Fruit fly (Drosophila melanogaster) whole organism, adult: ENCODE results near the gene Rpt5.

ENCODE experiments used
- CG11617 ChIP-seq: fragments of 200-800 bp; sonication (Bioruptor generic); optimal IDR thresholded peaks from 2 replicates; lab custom pipeline; 2017; ENCODE audit warnings: mild to moderate bottlenecking, missing biosample characterization, missing genetic modification reagents, missing genetic modification characterization
- CG14711 ChIP-seq: fragments of 200-800 bp; sonication (Bioruptor generic); optimal IDR thresholded peaks from 2 replicates; lab custom pipeline; 2018; ENCODE audit warnings: missing biosample characterization, mild to moderate bottlenecking, missing genetic modification characterization, moderate library complexity
- CG33017 ChIP-seq: fragments of 200-800 bp; sonication (Bioruptor generic); optimal IDR thresholded peaks from 2 replicates; lab custom pipeline; 2018; ENCODE audit warnings: missing biosample characterization, mild to moderate bottlenecking, missing genetic modification characterization, moderate library complexity
- Hr96 ChIP-seq: fragments of 200-800 bp; sonication (Bioruptor generic); optimal IDR thresholded peaks from 2 replicates; lab custom pipeline; 2016; ENCODE audit warnings: missing biosample characterization, missing genetic modification characterization
- bab1 ChIP-seq: fragments of 200-800 bp; sonication (Bioruptor generic); optimal IDR thresholded peaks from 3 replicates; lab custom pipeline; 2019; ENCODE audit warnings: missing biosample characterization, mild to moderate bottlenecking, missing genetic modification characterization, moderate library complexity
- ovo ChIP-seq: fragments of 200-800 bp; sonication (Bioruptor generic); optimal IDR thresholded peaks from 2 replicates; lab custom pipeline; 2016; ENCODE audit warnings: missing biosample characterization, missing genetic modification characterization
- pad ChIP-seq: fragments of 200-800 bp; sonication (Bioruptor generic); optimal IDR thresholded peaks from 3 replicates; lab custom pipeline; 2017; ENCODE audit warnings: missing biosample characterization, missing genetic modification characterization, mild to moderate bottlenecking, moderate library complexity, missing genetic modification reagents
- tj ChIP-seq: fragments of 200-800 bp; sonication (Bioruptor generic); optimal IDR thresholded peaks from 3 replicates; lab custom pipeline; 2017; ENCODE audit warnings: missing biosample characterization, mild to moderate bottlenecking, missing genetic modification characterization, moderate library complexity

DNA sequence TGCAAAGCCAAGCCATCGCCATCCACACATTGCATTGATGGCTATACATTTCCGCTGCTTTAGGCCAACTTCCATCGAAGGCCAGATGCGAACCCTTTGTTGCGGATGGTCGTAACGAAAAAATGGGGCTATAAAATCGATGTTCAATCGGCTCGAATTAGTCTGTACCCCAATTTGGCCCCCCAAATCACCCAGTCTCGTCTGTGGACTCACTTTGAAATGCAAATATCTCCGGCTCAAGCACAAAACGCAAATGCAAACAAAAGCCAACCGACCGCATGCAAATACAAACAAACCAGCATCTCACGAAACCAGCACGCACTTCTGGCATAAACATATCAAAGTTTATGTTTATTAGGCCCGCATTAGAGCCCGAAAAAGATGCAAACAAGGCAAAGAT is 16.3 kb upstream of the Rpt5 start:
- TF ChIP-seq ovo = no peak
- no peak for TF ChIP-seq tj (GFP tag; lab: Kevin White, UChicago)
- no peak for TF ChIP-seq CG14711
- no peak for TF ChIP-seq Hr96 (GFP tag; lab: Kevin White, UChicago)
- TF ChIP-seq CG33017 (tag; lab: Kevin White, UChicago) = no peak
- TF ChIP-seq pad (GFP tag; lab: Kevin White, UChicago) = no peak
- no peak for TF ChIP-seq CG11617 (GFP tag; lab: Kevin White, UChicago)
- no peak for TF ChIP-seq bab1
